Worm (Caenorhabditis elegans) whole organism, L4 larva: Measurements from ENCODE around the gene C18A11.3.

Experiments
- hlh-30 ChIP-seq: sonication (generic microtip); optimal IDR thresholded peaks from 2 replicates; lab custom pipeline; 2017; ENCODE audit warnings: antibody characterized with exemption, mild to moderate bottlenecking, missing genetic modification characterization, missing compliant biosample characterization; ENCODE audit not compliant: insufficient read depth
- lsy-2 ChIP-seq, 2 experiments: fragments of 150-350 bp in 1 of 2; sonication (generic microtip) in 1 of 2; optimal IDR thresholded peaks; 2 replicates each; lab custom pipeline; 2014 to 2017; ENCODE audit warnings: missing biosample characterization in 2 of 2, missing genetic modification characterization in 2 of 2
- nhr-77 ChIP-seq: fragments of 150-350 bp; optimal IDR thresholded peaks from 2 replicates; lab custom pipeline; 2014; ENCODE audit warnings: missing biosample characterization, missing genetic modification characterization
- pqm-1 ChIP-seq: sonication (generic microtip); optimal IDR thresholded peaks from 2 replicates; lab custom pipeline; 2017; ENCODE audit warnings: missing biosample characterization, missing genetic modification characterization
- zip-11 ChIP-seq: fragments of 200-800 bp; sonication (Bioruptor generic); IDR thresholded peaks from 2 replicates; pipeline ENCODE4 v1.3.6; 2022; ENCODE audit warnings: missing genetic modification characterization, missing compliant biosample characterization

DNA sequence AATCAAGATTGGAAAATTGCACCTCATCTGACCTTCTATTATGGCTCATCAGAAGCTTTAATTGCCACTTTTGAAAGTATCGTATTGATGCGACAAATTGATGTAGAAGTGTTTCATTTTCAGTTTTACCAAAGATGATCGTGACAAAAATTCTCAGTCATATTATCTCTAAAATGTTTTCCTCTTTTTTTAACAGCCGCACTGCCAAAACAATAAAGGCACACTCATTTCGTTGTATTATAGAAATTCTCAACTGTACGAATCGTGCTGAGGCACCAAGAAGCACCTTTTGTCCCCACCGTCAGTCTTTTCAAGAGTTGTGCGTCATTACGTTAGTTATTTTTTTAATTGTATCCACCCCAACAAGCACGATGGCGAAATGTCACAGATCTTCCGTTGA is 47.0 kb downstream of the C18A11.3 start, which contains the start of gene K07E3.9:
- TF ChIP-seq nhr-77 (tag; lab: Kevin White, UChicago) (no peak), pqm-1 (tag; lab: Kevin White, UChicago) (no peak), hlh-30 (tag; lab: Kevin White, UChicago) (no peak), zip-11 (GFP tag; lab: Robert Waterston, UW) (no peak), lsy-2 (tag; optimal IDR thresholded peaks at IDR 0.05; lab: Kevin White, UChicago) (no peak)
